Worm (Caenorhabditis elegans) whole organism, L4/young adult: ENCODE results near the gene saeg-1.

Experiments
- W03F9.2 ChIP-seq: fragments of 150-350 bp; optimal IDR thresholded peaks from 2 replicates; lab custom pipeline; 2014; ENCODE audit warnings: missing biosample characterization, missing genetic modification characterization
- him-1 ChIP-seq: sonication (generic microtip); optimal IDR thresholded peaks from 2 replicates; lab custom pipeline; 2016; ENCODE audit warnings: missing genotype, missing genetic modification reagents, missing genetic modification characterization, missing compliant biosample characterization

DNA sequence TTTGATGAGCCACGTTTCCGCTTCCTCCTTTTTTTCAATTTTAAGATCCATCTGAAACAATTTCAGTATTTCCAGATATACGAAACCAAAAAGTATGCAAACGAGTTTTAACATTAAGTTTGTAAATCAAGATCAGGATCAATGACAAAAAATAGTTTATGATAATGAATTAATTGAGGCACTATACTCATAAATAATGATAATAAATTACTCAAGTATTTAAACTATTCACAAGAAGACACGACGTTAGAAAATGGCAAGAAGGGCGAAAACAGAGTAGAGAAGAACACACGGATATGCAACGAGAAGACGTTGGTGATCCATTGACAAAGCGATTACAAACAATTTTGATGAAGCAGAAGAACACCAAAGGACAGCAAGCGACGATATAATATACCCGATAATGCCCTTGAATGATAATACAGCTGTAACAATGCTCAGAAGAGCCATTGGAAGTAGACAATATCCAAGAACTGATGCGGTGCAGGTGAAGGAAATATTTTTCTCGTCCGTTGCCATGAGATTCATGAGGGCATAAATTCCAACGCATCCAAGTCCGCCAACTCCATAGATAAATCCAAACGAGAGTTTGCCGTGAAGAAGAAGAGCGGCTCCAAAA lies 28.1 kb upstream of the saeg-1 start, which contains the start of gene F32D8.4:
- TF ChIP-seq him-1 (tag; lab: Kevin White, UChicago) (no peak), W03F9.2 (tag; lab: Kevin White, UChicago) (no peak)
